Worm (Caenorhabditis elegans): ENCODE data around the gene K02A6.4.

K02A6.4 gene

ce11 chrX:8243116-8243515 lies 24.6 kb upstream of the K02A6.4 start:
- TF ChIP-seq aly-1 (tag; optimal IDR thresholded peaks at IDR 0.05) (no peak), hnd-1 (tag; optimal IDR thresholded peaks at IDR 0.05) (no peak), F13C5.2 (tag; optimal IDR thresholded peaks at IDR 0.05) (no peak), ama-1 (optimal IDR thresholded peaks at IDR 0.05) (no peak), tbx-11 (GFP tag; IDR thresholded peaks at IDR 0.05) (no peak), ceh-36 (tag; optimal IDR thresholded peaks at IDR 0.05) (no peak), B0310.2 (tag; optimal IDR thresholded peaks at IDR 0.05) (no peak), ets-7 (tag; optimal IDR thresholded peaks at IDR 0.05) (no peak), tra-4 (tag; optimal IDR thresholded peaks at IDR 0.05) (no peak), hmg-4 (GFP tag; optimal IDR thresholded peaks at IDR 0.05) (no peak), ceh-13 (GFP tag; optimal IDR thresholded peaks at IDR 0.05) (no peak), tbx-37 (GFP tag; conservative IDR thresholded peaks at IDR 0.05) (no peak), flt-1 (GFP tag; IDR thresholded peaks at IDR 0.05) (no peak), scrt-1 (GFP tag; IDR thresholded peaks at IDR 0.05) (no peak), hmbx-1 (tag; optimal IDR thresholded peaks at IDR 0.05) (no peak), sea-1 (GFP tag; conservative IDR thresholded peaks at IDR 0.05) (no peak)

ce11 chrX:8241906-8242305 lies 23.4 kb upstream of the K02A6.4 start, which contains the start of gene endu-2:
endu-2 (plus strand) TSS chrX:8242301.
- TF ChIP-seq flt-1 (GFP tag; IDR thresholded peaks at IDR 0.05) = no peak
- TF ChIP-seq scrt-1 (GFP tag; IDR thresholded peaks at IDR 0.05) = no peak
- TF ChIP-seq ceh-13 (GFP tag; optimal IDR thresholded peaks at IDR 0.05) = no peak
- TF ChIP-seq F13C5.2 (tag; optimal IDR thresholded peaks at IDR 0.05) = no peak
- no peak for TF ChIP-seq tbx-37 (GFP tag; conservative IDR thresholded peaks at IDR 0.05)
- TF ChIP-seq hmbx-1 (tag; optimal IDR thresholded peaks at IDR 0.05) = no peak
- no peak for TF ChIP-seq hmg-4 (GFP tag; optimal IDR thresholded peaks at IDR 0.05)

DNA sequence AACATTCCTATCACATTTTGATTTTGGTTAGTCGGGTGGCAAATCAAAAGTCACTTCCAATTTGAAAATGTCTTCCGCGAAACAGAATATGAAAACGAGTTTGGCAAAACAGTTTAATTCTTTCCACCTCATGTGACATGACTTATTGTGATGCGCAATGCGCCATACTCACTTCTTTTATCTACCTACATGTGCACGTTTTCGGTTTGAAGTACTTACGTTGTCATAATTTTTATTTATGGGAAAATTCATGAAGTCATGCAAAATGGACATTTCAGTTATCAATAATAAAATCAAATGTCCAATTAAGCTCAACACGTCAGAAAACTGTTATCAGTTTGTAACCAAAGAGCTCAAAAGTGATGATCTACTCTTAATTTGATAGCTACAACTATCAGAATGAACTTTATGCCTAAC lies 20.1 kb upstream of the K02A6.4 start:
- TF ChIP-seq F13C5.2 (tag; optimal IDR thresholded peaks at IDR 0.05) (no peak), sea-1 (GFP tag; conservative IDR thresholded peaks at IDR 0.05) (no peak), pes-1 (GFP tag; IDR thresholded peaks at IDR 0.05) (no peak), ets-7 (tag; optimal IDR thresholded peaks at IDR 0.05) (no peak), hmg-4 (GFP tag; optimal IDR thresholded peaks at IDR 0.05) (no peak), tbx-37 (GFP tag; conservative IDR thresholded peaks at IDR 0.05) (no peak), ceh-13 (GFP tag; optimal IDR thresholded peaks at IDR 0.05) (no peak), hmbx-1 (tag; optimal IDR thresholded peaks at IDR 0.05) (no peak), ceh-36 (tag; optimal IDR thresholded peaks at IDR 0.05) (no peak), aly-1 (tag; optimal IDR thresholded peaks at IDR 0.05) (no peak), hnd-1 (tag; optimal IDR thresholded peaks at IDR 0.05) (no peak), scrt-1 (GFP tag; IDR thresholded peaks at IDR 0.05) (no peak)

DNA sequence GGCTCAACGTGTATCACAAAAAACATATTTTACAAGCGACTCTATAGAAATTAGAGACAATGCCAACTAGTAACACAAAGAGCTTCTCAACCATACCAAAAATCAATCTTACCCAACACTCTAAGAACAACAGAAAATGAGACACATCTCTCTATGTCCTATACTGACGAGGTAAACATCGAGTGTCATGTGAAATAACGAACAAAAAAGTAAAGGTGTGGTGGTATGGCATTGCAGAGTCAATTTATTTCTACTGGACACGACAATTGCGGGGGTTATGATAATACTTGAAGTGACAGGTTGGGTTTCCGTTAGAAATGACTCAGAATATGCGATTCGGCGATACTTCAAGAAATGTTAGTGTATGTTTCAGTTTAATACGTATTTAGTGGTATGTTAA lies 18.0 kb upstream of the K02A6.4 start:
- TF ChIP-seq B0310.2 (tag; optimal IDR thresholded peaks at IDR 0.05) (no peak), hmbx-1 (tag; optimal IDR thresholded peaks at IDR 0.05) (no peak), pes-1 (GFP tag; IDR thresholded peaks at IDR 0.05) (no peak), sea-1 (GFP tag; conservative IDR thresholded peaks at IDR 0.05) (no peak), ama-1 (optimal IDR thresholded peaks at IDR 0.05) (no peak)

DNA sequence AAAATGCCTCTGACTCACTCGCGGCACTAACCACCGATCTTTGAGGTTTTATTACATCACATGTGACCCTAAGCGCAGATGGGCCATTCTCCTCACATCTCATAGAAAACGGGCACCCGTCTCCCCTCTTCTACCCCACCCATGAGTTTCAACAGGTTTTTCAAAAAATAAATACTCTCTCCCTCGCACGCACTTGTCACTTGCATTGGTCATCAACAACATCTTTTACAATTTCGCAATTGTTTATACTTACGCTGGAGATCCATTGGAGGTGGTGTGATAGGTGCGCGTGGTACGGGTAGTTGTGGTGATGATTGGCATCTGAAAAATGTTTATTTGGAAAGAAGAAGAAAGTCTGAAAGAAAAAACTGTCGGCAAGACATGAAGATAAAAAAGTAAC lies 17.4 kb upstream of the K02A6.4 start, which contains the start of gene M60.4:
Gene M60.4, minus strand, starts transcription at position 321 of the 400 bp plus-strand sequence.
- TF ChIP-seq ceh-36 (tag; optimal IDR thresholded peaks at IDR 0.05) (no peak), hmg-4 (GFP tag; optimal IDR thresholded peaks at IDR 0.05) (no peak)

ce11 chrX:8233554-8233953 lies 15.0 kb upstream of the K02A6.4 start:
- TF ChIP-seq B0310.2 (tag; optimal IDR thresholded peaks at IDR 0.05) = no peak
- TF ChIP-seq ets-7 (tag; optimal IDR thresholded peaks at IDR 0.05) = no peak
- no peak for TF ChIP-seq ceh-13 (GFP tag; optimal IDR thresholded peaks at IDR 0.05)
- TF ChIP-seq ama-1 (optimal IDR thresholded peaks at IDR 0.05) = no peak
- no peak for TF ChIP-seq hnd-1 (tag; optimal IDR thresholded peaks at IDR 0.05)
- no peak for TF ChIP-seq scrt-1 (GFP tag; IDR thresholded peaks at IDR 0.05)
- no peak for TF ChIP-seq sea-1 (GFP tag; conservative IDR thresholded peaks at IDR 0.05)
- no peak for TF ChIP-seq F13C5.2 (tag; optimal IDR thresholded peaks at IDR 0.05)
- TF ChIP-seq aly-1 (tag; optimal IDR thresholded peaks at IDR 0.05) = no peak
- no peak for TF ChIP-seq flt-1 (GFP tag; IDR thresholded peaks at IDR 0.05)
- no peak for TF ChIP-seq hmbx-1 (tag; optimal IDR thresholded peaks at IDR 0.05)
- no peak for TF ChIP-seq tra-4 (tag; optimal IDR thresholded peaks at IDR 0.05)
- TF ChIP-seq hmg-4 (GFP tag; optimal IDR thresholded peaks at IDR 0.05) = no peak
- no peak for TF ChIP-seq ceh-36 (tag; optimal IDR thresholded peaks at IDR 0.05)
- no peak for TF ChIP-seq tbx-11 (GFP tag; IDR thresholded peaks at IDR 0.05)
- TF ChIP-seq tbx-37 (GFP tag; conservative IDR thresholded peaks at IDR 0.05) = no peak
- no peak for TF ChIP-seq pes-1 (GFP tag; IDR thresholded peaks at IDR 0.05)

DNA sequence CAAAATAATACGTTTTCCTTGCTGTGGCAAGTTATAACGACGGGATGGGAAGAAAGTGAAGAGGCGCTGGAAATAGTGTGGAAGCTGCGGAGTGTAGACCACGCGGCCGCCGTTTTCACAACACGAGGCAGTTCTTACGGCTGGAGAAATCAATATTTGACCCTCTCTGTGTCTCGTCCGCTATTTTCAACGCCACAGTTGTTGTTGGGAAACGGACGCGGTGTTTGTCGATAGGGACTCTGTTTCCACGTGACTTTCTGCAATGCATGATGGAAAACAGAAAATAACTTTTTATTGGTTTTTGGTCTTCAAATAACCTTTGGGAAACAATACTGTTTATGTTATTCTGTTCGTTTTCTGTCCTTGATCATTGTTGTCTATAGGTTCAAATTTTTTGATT lies 13.3 kb upstream of the K02A6.4 start, which contains the start of gene K02A6.3:
Gene K02A6.3, minus strand, starts transcription at position 74 of the 400 bp plus-strand sequence.
- TF ChIP-seq aly-1 (tag; optimal IDR thresholded peaks at IDR 0.05) = no peak
- no peak for TF ChIP-seq tbx-11 (GFP tag; IDR thresholded peaks at IDR 0.05)
- no peak for TF ChIP-seq tbx-37 (GFP tag; conservative IDR thresholded peaks at IDR 0.05)
- no peak for TF ChIP-seq pes-1 (GFP tag; IDR thresholded peaks at IDR 0.05)
- no peak for TF ChIP-seq scrt-1 (GFP tag; IDR thresholded peaks at IDR 0.05)
- TF ChIP-seq B0310.2 (tag; optimal IDR thresholded peaks at IDR 0.05) = no peak
- no peak for TF ChIP-seq ceh-13 (GFP tag; optimal IDR thresholded peaks at IDR 0.05)
- no peak for TF ChIP-seq tra-4 (tag; optimal IDR thresholded peaks at IDR 0.05)
- TF ChIP-seq hmg-4 (GFP tag; optimal IDR thresholded peaks at IDR 0.05) = no peak

DNA sequence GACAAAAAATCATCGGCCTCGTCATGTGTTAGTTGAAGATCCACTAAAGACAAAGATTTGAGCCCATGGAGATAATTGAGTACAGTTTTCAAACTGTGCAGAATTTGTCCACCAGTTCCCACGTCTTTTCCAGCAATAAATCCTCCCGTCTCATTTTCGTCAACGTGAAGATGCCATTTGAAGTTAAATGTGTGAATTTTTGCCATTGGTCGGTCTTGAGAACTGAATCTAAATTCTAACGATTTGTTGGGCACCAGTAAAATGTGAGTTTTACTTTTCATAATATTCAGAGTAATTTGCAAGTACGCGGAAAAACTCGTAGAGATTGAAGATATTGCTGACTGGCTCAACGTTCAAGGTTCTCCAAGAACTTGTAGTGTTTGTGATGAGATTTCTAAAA lies 12.0 kb upstream of the K02A6.4 start:
- TF ChIP-seq F13C5.2 (tag; optimal IDR thresholded peaks at IDR 0.05) (no peak), hmbx-1 (tag; optimal IDR thresholded peaks at IDR 0.05) (no peak), ceh-36 (tag; optimal IDR thresholded peaks at IDR 0.05) (no peak), hnd-1 (tag; optimal IDR thresholded peaks at IDR 0.05) (no peak), B0310.2 (tag; optimal IDR thresholded peaks at IDR 0.05) (no peak), tbx-11 (GFP tag; IDR thresholded peaks at IDR 0.05) (no peak), ets-7 (tag; optimal IDR thresholded peaks at IDR 0.05) (no peak), tbx-37 (GFP tag; conservative IDR thresholded peaks at IDR 0.05) (no peak), aly-1 (tag; optimal IDR thresholded peaks at IDR 0.05) (no peak), flt-1 (GFP tag; IDR thresholded peaks at IDR 0.05) (no peak), pes-1 (GFP tag; IDR thresholded peaks at IDR 0.05) (no peak), ama-1 (optimal IDR thresholded peaks at IDR 0.05) (no peak), scrt-1 (GFP tag; IDR thresholded peaks at IDR 0.05) (no peak), tra-4 (tag; optimal IDR thresholded peaks at IDR 0.05) (no peak)
